Worm (Caenorhabditis elegans) whole organism, midembryonic: ENCODE data around the gene taf-7.2.

Experiments
- T22C8.4 ChIP-seq: fragments of 200-800 bp; sonication (Bioruptor generic); IDR thresholded peaks from 2 replicates; pipeline ENCODE4 v1.3.6; 2022; ENCODE audit warnings: missing genetic modification characterization, missing compliant biosample characterization
- cog-1 ChIP-seq: sonication (generic microtip); optimal IDR thresholded peaks from 2 replicates; lab custom pipeline; 2016; ENCODE audit warnings: missing genetic modification characterization, missing compliant biosample characterization
- flt-1 ChIP-seq: fragments of 200-800 bp; sonication (Bioruptor generic); IDR thresholded peaks from 2 replicates; pipeline ENCODE4 v1.3.6; 2022; ENCODE audit warnings: missing genetic modification characterization, missing compliant biosample characterization
- klf-2 ChIP-seq: fragments of 200-800 bp; sonication (Bioruptor generic); conservative IDR thresholded peaks from 2 replicates; pipeline ENCODE4 v1.3.6; 2022; ENCODE audit warnings: missing genetic modification reagents, missing genetic modification characterization, missing compliant biosample characterization
- med-1 ChIP-seq: sonication (generic microtip); optimal IDR thresholded peaks from 2 replicates; lab custom pipeline; 2017; ENCODE audit warnings: missing genetic modification characterization, mild to moderate bottlenecking, missing compliant biosample characterization, antibody characterized with exemption, missing genetic modification reagents; ENCODE audit not compliant: insufficient read depth
- ref-1 ChIP-seq: fragments of 200-800 bp; sonication (Bioruptor generic); conservative IDR thresholded peaks from 2 replicates; pipeline ENCODE4 v1.3.6; 2022; ENCODE audit warnings: missing genetic modification reagents, missing genetic modification characterization, missing compliant biosample characterization
- tab-1 ChIP-seq: fragments of 200-800 bp; sonication (Bioruptor generic); IDR thresholded peaks from 2 replicates; pipeline ENCODE4 v1.3.6; 2022; ENCODE audit warnings: missing genetic modification characterization, missing compliant biosample characterization
- ztf-23 ChIP-seq: fragments of 200-800 bp; sonication (Bioruptor generic); IDR thresholded peaks from 2 replicates; pipeline ENCODE4 v1.3.6; 2022; ENCODE audit warnings: missing genetic modification reagents, missing genetic modification characterization, missing compliant biosample characterization
- ztf-29 ChIP-seq: fragments of 200-800 bp; sonication (Bioruptor generic); IDR thresholded peaks from 2 replicates; pipeline ENCODE4 v1.3.6; 2022; ENCODE audit warnings: missing genetic modification reagents, missing genetic modification characterization, missing compliant biosample characterization

taf-7.2 gene

DNA sequence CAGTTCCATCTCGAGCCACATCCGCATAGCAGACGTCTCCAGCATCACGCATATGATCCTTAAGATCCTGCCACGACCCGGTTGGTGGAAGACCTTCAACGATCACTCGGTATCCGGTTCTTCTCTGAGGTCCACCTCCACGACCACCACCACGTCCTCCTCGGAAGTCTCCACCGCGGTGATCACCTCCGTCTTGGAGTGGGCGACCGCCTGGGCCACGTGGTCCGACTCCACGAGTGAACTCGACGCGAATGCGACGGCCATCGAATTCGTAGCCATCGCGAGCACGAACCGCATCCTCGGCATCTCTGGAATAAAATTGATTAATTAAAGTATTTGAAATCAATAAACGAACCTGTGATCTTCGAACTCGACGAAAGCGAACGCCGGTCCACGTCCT, 14.2 kb upstream of the taf-7.2 start:
- TF ChIP-seq tab-1 (no peak), ref-1 (GFP tag; lab: Robert Waterston, UW) (no peak), flt-1 (GFP tag; lab: Robert Waterston, UW) (peak; percentile 63; the same call in 1 of the 2 replicates)

DNA sequence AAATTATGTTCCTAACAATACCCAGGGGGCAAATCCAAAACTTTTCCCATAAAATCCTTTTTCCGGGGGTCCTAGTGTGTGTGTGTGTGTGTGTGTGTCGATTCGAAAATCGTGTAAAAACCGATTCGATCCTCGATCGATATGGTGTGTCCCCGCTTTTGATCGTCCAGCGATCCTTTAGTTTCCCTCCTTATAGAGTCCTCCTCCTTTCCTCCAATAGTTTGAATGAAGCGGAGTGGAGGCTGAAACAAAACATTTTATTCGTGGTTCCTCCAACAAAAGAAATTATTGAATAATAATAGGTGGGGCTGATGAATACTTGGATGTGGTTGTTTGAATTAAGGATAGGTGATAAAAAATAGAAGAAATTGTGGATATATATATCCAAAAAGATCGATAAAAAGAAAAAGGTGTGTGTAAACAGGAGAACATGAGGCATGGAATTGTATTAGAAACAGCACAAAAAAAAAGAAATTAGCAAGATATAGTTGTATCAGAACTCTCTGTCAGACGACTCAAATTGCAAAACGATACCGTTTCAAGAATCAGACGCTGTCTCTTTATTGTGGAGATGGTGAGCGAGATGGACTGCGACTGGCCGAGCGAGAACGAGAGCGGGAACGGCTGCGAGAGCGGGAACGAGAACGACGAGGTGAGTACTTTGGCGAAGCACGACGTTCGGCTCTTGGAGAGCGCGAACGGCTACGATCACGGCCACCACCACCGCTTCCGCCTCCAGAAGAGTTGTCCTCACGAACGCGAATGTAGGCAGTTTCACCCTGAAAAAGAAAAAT, 13.4 kb upstream of the taf-7.2 start:
- no peak for TF ChIP-seq ztf-29
- TF ChIP-seq flt-1 (GFP tag; lab: Robert Waterston, UW), result 0 out of 2 replicates have a peak, but pooled peaks have one; percentile 24
- TF ChIP-seq T22C8.4, result no peak

DNA sequence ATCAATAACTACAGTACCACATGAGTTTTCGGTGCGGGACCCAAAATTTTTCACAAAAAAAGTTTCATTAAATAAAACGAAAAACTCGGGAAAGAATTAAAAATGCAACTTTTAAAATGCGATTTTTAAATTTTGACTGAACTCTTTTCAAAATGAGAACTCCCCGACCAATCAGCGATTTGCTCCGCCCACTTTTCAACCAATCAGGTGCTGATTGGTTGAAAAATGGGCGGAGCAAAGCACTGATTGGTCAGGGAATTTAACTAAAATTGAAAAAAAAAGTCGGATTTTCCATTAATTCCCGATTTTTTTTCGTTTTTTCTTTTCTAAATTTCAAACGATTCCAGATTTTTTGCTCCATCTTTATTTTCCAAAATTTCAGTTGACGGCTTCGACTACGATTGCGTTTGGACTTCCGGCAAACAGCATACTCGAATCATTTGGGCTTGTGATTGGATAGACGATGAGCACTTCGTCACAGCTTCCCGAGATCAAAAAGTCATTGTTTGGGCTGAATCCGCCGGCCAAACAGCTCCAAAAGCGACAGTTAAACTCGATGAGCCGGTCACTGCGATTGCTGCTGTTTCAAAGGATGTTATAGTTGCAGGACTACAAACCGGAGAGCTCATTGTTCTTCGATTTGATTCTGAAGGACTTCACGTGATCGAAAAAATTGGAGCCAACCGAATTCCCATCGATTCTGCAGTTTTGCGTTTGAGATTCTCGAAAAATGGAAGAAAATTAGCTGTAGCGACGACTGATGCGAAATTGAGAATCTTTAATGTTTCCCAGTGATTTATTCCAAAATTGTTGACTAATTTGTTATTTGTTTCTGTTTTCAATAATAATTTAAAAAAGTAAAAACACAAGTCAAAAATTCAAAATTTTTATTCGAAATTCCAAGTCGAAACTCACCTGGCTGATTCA, 12.4 kb upstream of the taf-7.2 start:
- TF ChIP-seq ztf-29 (no peak), ref-1 (GFP tag; lab: Robert Waterston, UW) (no peak), ztf-23 (GFP tag; lab: Robert Waterston, UW) (peak; percentile 48; the same call in 1 of the 2 replicates)

DNA sequence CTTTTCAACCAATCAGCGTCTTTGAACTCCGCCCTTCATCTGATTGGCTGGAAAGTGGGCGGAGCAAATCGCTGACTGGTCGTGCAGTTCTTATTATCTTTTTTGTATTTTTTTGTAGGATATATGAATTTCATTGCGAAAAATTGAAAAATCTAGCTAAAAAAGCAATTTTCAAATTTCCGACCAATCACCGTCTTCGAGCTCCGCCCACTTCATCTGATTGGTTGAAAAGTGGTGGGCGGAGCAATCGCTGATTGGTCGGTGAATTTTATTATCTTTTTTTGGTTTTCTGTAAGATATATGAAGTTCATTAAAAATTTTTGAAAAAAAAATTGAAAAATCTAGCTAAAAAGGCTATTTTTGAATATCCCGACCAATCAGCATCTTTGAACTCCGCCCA, 7.0 kb upstream of the taf-7.2 start:
- TF ChIP-seq cog-1 (tag; lab: Kevin White, UChicago) (no peak), med-1 (GFP tag; lab: Kevin White, UChicago) (no peak), ref-1 (GFP tag; lab: Robert Waterston, UW) (no peak), T22C8.4 (no peak), flt-1 (GFP tag; lab: Robert Waterston, UW) (no peak), ztf-23 (GFP tag; lab: Robert Waterston, UW) (no peak), tab-1 (no peak), ztf-29 (no peak), klf-2 (no peak)

DNA sequence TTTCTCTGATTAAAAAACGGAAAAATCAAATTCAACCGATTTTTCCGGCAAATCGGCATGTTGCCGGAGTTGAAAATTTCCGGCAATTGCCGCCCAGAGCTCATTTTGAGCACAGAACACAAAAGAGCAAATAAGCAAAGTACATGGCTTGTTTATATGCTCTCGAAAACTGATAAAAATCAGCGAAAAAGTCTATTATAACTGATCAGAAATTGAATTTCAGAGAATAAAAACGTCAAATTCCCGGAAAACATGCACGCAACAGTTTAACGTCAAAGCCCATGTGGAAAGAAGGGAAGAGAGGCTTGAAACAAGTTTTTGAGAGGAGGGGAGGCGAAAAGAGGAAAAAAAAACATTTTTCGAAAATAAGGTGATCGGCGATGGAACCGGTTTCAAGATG, 4.4 kb downstream of the taf-7.2 start:
- TF ChIP-seq cog-1 (tag; lab: Kevin White, UChicago) (no peak), med-1 (GFP tag; lab: Kevin White, UChicago) (no peak), ref-1 (GFP tag; lab: Robert Waterston, UW) (no peak), flt-1 (GFP tag; lab: Robert Waterston, UW) (no peak), tab-1 (no peak), T22C8.4 (no peak), ztf-23 (GFP tag; lab: Robert Waterston, UW) (no peak), ztf-29 (no peak), klf-2 (no peak)

DNA sequence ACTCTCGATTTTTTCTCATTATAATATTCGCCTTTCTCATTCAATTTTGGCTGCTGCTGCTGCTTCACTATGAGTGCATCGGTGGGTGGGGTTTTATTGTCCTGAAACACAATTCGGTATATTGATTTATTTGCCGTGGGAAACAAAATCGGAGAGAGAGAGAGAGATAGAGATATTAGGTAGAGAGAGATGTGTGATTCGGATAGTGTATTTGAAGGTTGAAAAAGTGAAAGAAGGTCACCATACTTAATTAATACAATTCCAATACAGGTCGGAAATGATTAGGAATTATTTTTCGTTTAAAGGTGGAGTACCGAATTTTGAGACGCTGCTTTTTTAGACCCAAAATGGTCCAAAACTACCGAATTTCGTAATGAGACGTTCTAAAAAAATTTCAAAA, 11.0 kb downstream of the taf-7.2 start, which contains the start of gene tpst-1:
Gene tpst-1 (minus strand): TSS at position 101 of the 400 bp plus-strand sequence.
- TF ChIP-seq ztf-29 (no peak), T22C8.4 (no peak)

DNA sequence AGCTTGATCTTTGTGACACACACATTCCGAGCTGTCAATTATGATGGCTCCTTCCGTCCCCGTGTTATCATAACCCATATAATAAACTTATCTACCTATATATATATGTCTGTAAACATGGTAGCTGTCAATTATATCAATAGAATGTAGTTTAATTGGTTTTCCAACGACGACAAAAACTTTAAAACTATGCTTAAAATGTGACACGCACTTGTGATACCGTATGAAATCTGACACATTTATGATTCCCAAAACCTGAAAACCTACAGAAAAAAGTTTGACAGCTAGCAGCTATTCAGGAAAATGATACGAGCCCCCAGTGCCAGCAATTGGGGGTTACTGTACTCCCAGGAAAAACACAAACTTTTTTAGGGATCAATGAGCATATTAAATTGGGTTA, 14.6 kb downstream of the taf-7.2 start:
- TF ChIP-seq ztf-23 (GFP tag; lab: Robert Waterston, UW), result no peak
- TF ChIP-seq klf-2, result no peak
- no peak for TF ChIP-seq cog-1 (tag; lab: Kevin White, UChicago)
- TF ChIP-seq T22C8.4, result no peak
- TF ChIP-seq flt-1 (GFP tag; lab: Robert Waterston, UW), result no peak
- no peak for TF ChIP-seq ref-1 (GFP tag; lab: Robert Waterston, UW)
- no peak for TF ChIP-seq ztf-29
- TF ChIP-seq tab-1, result no peak
- TF ChIP-seq med-1 (GFP tag; lab: Kevin White, UChicago), result no peak

DNA sequence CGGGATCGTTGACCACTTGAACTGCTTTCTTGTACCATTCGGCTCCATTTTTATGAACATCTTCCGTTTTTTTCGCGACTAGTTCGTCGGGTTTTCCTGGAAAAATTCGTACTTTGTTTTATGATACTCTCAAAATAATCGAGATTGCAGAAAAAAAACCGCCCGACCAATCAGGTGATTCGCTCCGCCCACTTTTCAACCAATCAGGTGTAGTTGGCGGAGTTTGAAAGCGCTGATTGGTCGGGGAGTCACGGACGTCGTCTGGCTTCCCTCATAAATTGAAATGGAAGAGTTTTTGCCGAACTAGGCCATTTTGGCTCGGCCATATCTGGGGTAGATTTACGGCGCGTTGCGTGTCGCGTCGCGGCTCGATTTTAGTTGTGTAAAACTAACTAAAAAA, 20.6 kb downstream of the taf-7.2 start:
- TF ChIP-seq ztf-29, result no peak
- no peak for TF ChIP-seq tab-1
- no peak for TF ChIP-seq ref-1 (GFP tag; lab: Robert Waterston, UW)
- TF ChIP-seq T22C8.4, result no peak

DNA sequence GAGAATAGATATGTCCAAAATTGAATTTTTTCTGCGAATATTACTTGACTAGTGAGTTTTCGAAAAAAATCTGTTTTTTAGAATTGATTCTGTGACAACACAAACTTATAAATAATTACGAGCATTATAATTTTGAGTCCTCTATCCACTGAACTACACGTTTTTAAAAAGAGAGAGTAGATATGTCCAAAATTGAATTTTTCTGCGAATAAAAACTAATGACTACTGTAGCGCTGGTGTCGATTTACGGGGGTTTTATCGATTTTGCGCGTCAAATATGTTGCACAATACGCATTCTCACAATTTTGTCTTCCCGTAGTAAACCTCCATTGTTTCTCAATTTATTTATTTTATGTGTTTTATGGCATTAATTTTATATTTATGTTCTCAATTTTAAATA, 21.3 kb downstream of the taf-7.2 start:
- TF ChIP-seq med-1 (GFP tag; lab: Kevin White, UChicago), result no peak

DNA sequence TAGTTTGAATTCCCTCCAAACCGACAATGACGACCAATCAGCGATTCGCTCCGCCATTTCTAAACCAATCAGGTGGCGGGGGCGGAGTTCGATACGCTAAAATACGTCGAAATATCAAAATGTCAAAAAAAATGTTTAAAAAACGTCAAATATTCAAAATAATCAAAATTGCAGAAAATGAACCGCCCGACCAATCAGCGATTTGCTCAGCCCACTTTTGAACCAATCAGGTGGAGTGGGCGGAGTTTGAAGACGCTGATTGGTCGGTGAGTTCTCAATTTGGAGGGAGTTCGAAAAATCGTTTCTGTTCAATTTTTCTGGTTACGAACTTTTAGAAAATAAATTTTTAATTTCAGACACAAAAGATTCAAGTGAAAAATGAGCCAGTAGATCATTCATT, 28.6 kb downstream of the taf-7.2 start:
- TF ChIP-seq tab-1 (no peak), med-1 (GFP tag; lab: Kevin White, UChicago) (no peak), flt-1 (GFP tag; lab: Robert Waterston, UW) (no peak), ztf-29 (no peak), T22C8.4 (no peak)

DNA sequence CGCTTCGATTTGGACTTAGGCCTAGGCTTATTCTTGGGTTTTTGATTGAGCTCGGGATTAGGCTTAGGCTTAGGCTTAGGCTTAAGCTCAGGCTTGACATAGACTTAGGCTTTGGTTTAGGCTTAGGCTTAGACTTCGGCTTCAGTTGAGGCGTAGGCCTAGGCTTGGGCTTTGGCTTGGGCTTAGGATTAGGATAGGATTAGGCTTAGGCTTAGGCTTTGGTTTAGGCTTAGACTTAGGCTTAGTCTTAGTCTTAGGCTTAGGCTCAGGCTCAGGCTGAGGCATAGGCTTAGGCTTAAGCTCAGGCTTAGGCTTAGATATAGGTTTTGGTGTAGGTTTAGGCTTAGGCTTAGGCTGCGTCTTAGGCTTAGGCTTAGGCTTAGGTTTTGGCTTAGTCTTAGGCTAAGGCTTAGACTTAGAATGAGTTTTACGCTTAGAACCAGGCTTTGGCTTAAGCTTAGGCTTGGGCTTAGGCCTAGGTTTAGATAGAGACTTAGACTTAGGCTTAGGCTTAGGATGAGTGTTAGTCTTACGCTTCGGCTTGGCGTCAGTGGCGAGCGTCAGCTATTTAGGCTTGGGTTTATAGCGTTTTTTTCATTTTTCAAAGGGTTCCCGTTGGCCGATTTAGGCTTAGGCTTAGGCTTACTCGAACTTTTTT, 30.6 kb downstream of the taf-7.2 start:
- TF ChIP-seq klf-2 (no peak), ztf-29 (no peak), med-1 (GFP tag; lab: Kevin White, UChicago) (no peak), flt-1 (GFP tag; lab: Robert Waterston, UW) (no peak), tab-1 (no peak), cog-1 (tag; lab: Kevin White, UChicago) (no peak), ref-1 (GFP tag; lab: Robert Waterston, UW) (no peak), T22C8.4 (no peak), ztf-23 (GFP tag; lab: Robert Waterston, UW) (no peak)
